Worm (Caenorhabditis elegans): Measurements from ENCODE around the gene sprr-3.

ce11 chrIV:2497615-2498183, 44.4 kb upstream of the sprr-3 start, which contains the start of gene Y69A2AR.16:
- TF ChIP-seq him-1 (tag; optimal IDR thresholded peaks at IDR 0.05) = no peak
- TF ChIP-seq W03F9.2 (tag; optimal IDR thresholded peaks at IDR 0.05) = no peak
- TF ChIP-seq dao-5 (tag; optimal IDR thresholded peaks at IDR 0.05) = no peak
